Worm (Caenorhabditis elegans): ENCODE data around the gene srx-74.

Gene srx-74

DNA sequence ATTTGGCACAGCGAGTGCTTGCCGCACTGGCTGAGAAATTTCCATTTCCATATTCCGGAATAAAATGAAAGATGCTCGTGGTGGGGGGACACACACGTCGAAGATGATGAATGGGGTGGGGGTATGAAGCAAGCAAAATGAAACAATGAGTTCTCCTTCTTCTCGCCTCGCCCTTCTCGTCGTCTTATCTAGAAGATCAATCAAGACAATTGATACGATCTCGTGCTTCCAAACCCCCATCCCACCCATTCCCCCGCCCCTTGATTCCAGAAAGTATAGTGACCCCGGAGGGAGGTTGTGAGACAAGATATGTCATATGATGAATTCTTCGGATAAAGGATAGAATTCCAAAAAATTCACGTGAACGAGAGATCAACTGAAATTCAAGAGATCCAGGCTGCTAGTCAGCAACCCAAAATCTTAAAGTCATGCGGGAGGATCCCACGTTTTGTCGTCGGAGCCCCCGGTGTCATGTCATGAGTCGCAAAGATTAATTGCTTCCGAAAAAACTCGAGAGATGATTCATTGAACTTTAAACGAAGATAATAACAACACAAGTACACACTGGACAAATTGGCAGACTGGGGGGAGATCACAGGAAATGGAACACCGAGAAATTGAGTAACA lies 32.3 kb upstream of the srx-74 start:
- TF ChIP-seq elt-1 (tag; optimal IDR thresholded peaks at IDR 0.05; ENCODE audit: borderline replicate concordance, insufficient read depth) (peak; percentile 92), ceh-39 (tag; optimal IDR thresholded peaks at IDR 0.05) (no peak)

DNA sequence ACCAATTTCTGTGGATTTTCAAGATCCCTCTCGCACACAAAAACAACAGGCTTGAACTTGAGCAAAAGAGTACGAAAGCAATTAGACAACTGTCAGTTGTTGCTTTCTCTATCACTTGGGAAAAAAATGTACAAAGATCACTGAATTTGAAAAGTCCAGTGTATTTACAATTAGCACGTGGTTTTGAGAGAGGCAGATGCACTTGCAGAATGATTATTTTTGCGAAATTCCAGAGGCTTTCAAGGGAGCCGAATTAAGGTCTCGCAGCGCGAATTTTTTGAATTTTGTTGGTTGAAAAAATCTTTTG lies 30.9 kb upstream of the srx-74 start:
- TF ChIP-seq hlh-1 (tag; optimal IDR thresholded peaks at IDR 0.05) (peak; percentile 43), ceh-43 (GFP tag; optimal IDR thresholded peaks at IDR 0.05) (no peak), unc-120 (tag; optimal IDR thresholded peaks at IDR 0.05; ENCODE audit: poor library complexity, severe bottlenecking) (no peak), nhr-237 (tag; optimal IDR thresholded peaks at IDR 0.05) (no peak)

ce11 chrV:4692382-4693281 lies 30.3 kb upstream of the srx-74 start, which contains the start of gene cpg-8:
cpg-8 (minus strand) TSS chrV:4692432.
- TF ChIP-seq ceh-43 (GFP tag; optimal IDR thresholded peaks at IDR 0.05) (no peak), blmp-1 (tag; optimal IDR thresholded peaks at IDR 0.05) (no peak)

DNA sequence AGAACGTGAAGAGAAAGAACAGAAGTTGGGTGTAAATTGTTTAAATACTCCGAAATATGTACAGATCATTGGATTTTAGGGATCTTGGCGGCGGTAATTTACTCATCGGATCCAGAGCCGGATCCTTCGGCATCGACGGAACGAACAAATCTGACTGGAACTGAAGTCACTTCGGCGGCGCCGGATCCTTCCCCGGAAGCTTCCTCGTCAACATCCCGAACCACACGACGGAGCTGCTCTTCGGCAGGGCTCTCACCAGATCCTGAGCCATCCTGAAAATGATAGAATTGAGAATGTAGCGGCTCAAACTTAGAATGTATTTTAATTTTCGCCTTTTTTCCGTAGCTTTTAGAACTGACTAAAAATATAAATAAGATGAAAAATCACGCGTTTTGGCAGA lies 29.4 kb upstream of the srx-74 start:
- no peak for TF ChIP-seq cnd-1 (tag; optimal IDR thresholded peaks at IDR 0.05)
- no peak for TF ChIP-seq bed-3 (GFP tag; optimal IDR thresholded peaks at IDR 0.05)
- TF ChIP-seq ztf-11 (tag; optimal IDR thresholded peaks at IDR 0.05), result no peak
- no peak for TF ChIP-seq unc-62 (GFP tag; optimal IDR thresholded peaks at IDR 0.05)

ce11 chrV:4689234-4689633 lies 26.9 kb upstream of the srx-74 start, which contains the start of gene K03B4.1:
K03B4.1 (plus strand) TSS chrV:4689330.
- TF ChIP-seq lsy-2 (tag; optimal IDR thresholded peaks at IDR 0.05) (no peak), ztf-11 (tag; optimal IDR thresholded peaks at IDR 0.05) (no peak), lin-32 (GFP tag; optimal IDR thresholded peaks at IDR 0.05) (no peak), nhr-76 (tag; optimal IDR thresholded peaks at IDR 0.05) (no peak), sem-2 (GFP tag; optimal IDR thresholded peaks at IDR 0.05) (no peak), mls-2 (tag; optimal IDR thresholded peaks at IDR 0.05) (no peak), ham-2 (GFP tag; optimal IDR thresholded peaks at IDR 0.05) (no peak), unc-120 (tag; optimal IDR thresholded peaks at IDR 0.05; ENCODE audit: poor library complexity, severe bottlenecking) (no peak), mep-1 (tag; optimal IDR thresholded peaks at IDR 0.05) (no peak), ces-1 (GFP tag; optimal IDR thresholded peaks at IDR 0.05) (no peak), lin-13 (tag; optimal IDR thresholded peaks at IDR 0.05) (no peak), flh-1 (GFP tag; optimal IDR thresholded peaks at IDR 0.05) (no peak), bed-3 (GFP tag; optimal IDR thresholded peaks at IDR 0.05) (no peak), elt-1 (tag; optimal IDR thresholded peaks at IDR 0.05; ENCODE audit: borderline replicate concordance, insufficient read depth) (no peak), unc-62 (GFP tag; optimal IDR thresholded peaks at IDR 0.05) (no peak), tbx-8 (GFP tag; optimal IDR thresholded peaks at IDR 0.05) (no peak)

- TF ChIP-seq lin-13 (tag; optimal IDR thresholded peaks at IDR 0.05) (no peak), nhr-76 (tag; optimal IDR thresholded peaks at IDR 0.05) (no peak), bed-3 (GFP tag; optimal IDR thresholded peaks at IDR 0.05) (no peak), pha-4 (tag; optimal IDR thresholded peaks at IDR 0.05) (no peak), unc-39 (tag; optimal IDR thresholded peaks at IDR 0.05) (no peak), cnd-1 (tag; optimal IDR thresholded peaks at IDR 0.05) (no peak), flh-1 (GFP tag; optimal IDR thresholded peaks at IDR 0.05) (no peak), nhr-2 (tag; optimal IDR thresholded peaks at IDR 0.05) (no peak), unc-120 (tag; optimal IDR thresholded peaks at IDR 0.05; ENCODE audit: poor library complexity, severe bottlenecking) (no peak), unc-62 (GFP tag; optimal IDR thresholded peaks at IDR 0.05) (no peak), nhr-237 (tag; optimal IDR thresholded peaks at IDR 0.05) (no peak), ceh-83 (GFP tag; optimal IDR thresholded peaks at IDR 0.05) (no peak), hlh-1 (tag; optimal IDR thresholded peaks at IDR 0.05) (no peak), ceh-39 (tag; optimal IDR thresholded peaks at IDR 0.05) (no peak), nhr-28 (tag; optimal IDR thresholded peaks at IDR 0.05) (no peak), ceh-43 (GFP tag; optimal IDR thresholded peaks at IDR 0.05) (no peak)
Measured at ce11 chrV:4687944-4688505, 25.7 kb upstream of the srx-74 start, which contains the start of gene K03B4.2. K03B4.2 (plus strand) TSS chrV:4687994.

All from whole organism, mixed stage, embryonic.